1 fruit fly cellular context compared by ENCODE assay signal in genomic region chr3L:16896408-16896807, dm6.
A peak's percentile ranks its signal among the peaks of the same experiment; 100 is the strongest.
TF ChIP-seq lines count a peak whose summit lies in the region.

No protein-coding gene starts in this region.

TF ChIP-seq in whole organism, embryonic, 481 proteins besides CTCF, POLR2A, EP300 and RAD21 (continued from another document):
- TF ChIP-seq CG13624 (GFP tag; optimal IDR thresholded peaks at IDR 0.05; lab: Kevin White, UChicago) (no peak), CG34224 (GFP tag; IDR thresholded peaks at IDR 0.05; lab: Robert Waterston, UW; ENCODE audit: partially characterized antibody) (peak; percentile 42; the same call in 1 of the 3 replicates), NFAT (GFP tag; IDR thresholded peaks at IDR 0.05; lab: Robert Waterston, UW) (peak; percentile 28; the same call in 1 of the 2 replicates), otp (GFP tag; IDR thresholded peaks at IDR 0.05; lab: Robert Waterston, UW) (peak; percentile 16; the same call in 1 of the 3 replicates), ash1 (GFP tag; optimal IDR thresholded peaks at IDR 0.05; lab: Kevin White, UChicago) (no peak), CG6654 (GFP tag; optimal IDR thresholded peaks at IDR 0.05; lab: Kevin White, UChicago) (no peak), ERR (GFP tag; optimal IDR thresholded peaks at IDR 0.05; lab: Kevin White, UChicago) (no peak), CG11085 (GFP tag; IDR thresholded peaks at IDR 0.05; lab: Robert Waterston, UW) (no peak), tll (GFP tag; optimal IDR thresholded peaks at IDR 0.05; lab: Kevin White, UChicago) (no peak), toy (GFP tag; IDR thresholded peaks at IDR 0.05; lab: Robert Waterston, UW) (no peak), sima (GFP tag; optimal IDR thresholded peaks at IDR 0.05; lab: Kevin White, UChicago) (no peak), CG4707 (GFP tag; optimal IDR thresholded peaks at IDR 0.05; lab: Kevin White, UChicago) (peak; percentile 64), Mad (GFP tag; optimal IDR thresholded peaks at IDR 0.05; lab: Kevin White, UChicago) (no peak), gem (tag; optimal IDR thresholded peaks at IDR 0.05; lab: Kevin White, UChicago) (no peak), CG2120 (GFP tag; optimal IDR thresholded peaks at IDR 0.05; lab: Kevin White, UChicago) (peak; percentile 20), NC2β (GFP tag; optimal IDR thresholded peaks at IDR 0.05; lab: Kevin White, UChicago) (no peak), H15 (GFP tag; IDR thresholded peaks at IDR 0.05; lab: Robert Waterston, UW) (no peak), BEAF-32 (GFP tag; optimal IDR thresholded peaks at IDR 0.05; lab: Kevin White, UChicago) (peak; percentile 32), CkIIα-i1 (GFP tag; IDR thresholded peaks at IDR 0.05; lab: Robert Waterston, UW) (no peak), Deaf1 (tag; optimal IDR thresholded peaks at IDR 0.05; lab: Kevin White, UChicago) (peak; percentile 28), CG2199 (GFP tag; IDR thresholded peaks at IDR 0.05; lab: Robert Waterston, UW) (peak; percentile 81), Rfx (GFP tag; IDR thresholded peaks at IDR 0.05; lab: Robert Waterston, UW) (peak; percentile 33), CG17385 (GFP tag; optimal IDR thresholded peaks at IDR 0.05; lab: Kevin White, UChicago) (no peak), Mrtf (GFP tag; IDR thresholded peaks at IDR 0.05; lab: Robert Waterston, UW) (no peak), Stat92E (GFP tag; optimal IDR thresholded peaks at IDR 0.05; lab: Kevin White, UChicago) (no peak), nom (GFP tag; optimal IDR thresholded peaks at IDR 0.05; lab: Kevin White, UChicago) (no peak), ro (GFP tag; IDR thresholded peaks at IDR 0.05; lab: Robert Waterston, UW) (no peak), CG1233 (GFP tag; optimal IDR thresholded peaks at IDR 0.05; lab: Kevin White, UChicago) (no peak), fd102C (GFP tag; optimal IDR thresholded peaks at IDR 0.05; lab: Kevin White, UChicago) (no peak), CG10147 (GFP tag; optimal IDR thresholded peaks at IDR 0.05; lab: Kevin White, UChicago) (no peak), CG2678 (tag; optimal IDR thresholded peaks at IDR 0.05; lab: Kevin White, UChicago) (no peak), sob (GFP tag; IDR thresholded peaks at IDR 0.05; lab: Robert Waterston, UW) (peak; percentile 31; the same call in 1 of the 2 replicates), CG17802 (tag; optimal IDR thresholded peaks at IDR 0.05; lab: Kevin White, UChicago) (no peak), CG31388 (GFP tag; optimal IDR thresholded peaks at IDR 0.05; lab: Kevin White, UChicago) (no peak), Hmr (GFP tag; optimal IDR thresholded peaks at IDR 0.05; lab: Kevin White, UChicago) (peak; percentile 22), nerfin-2 (GFP tag; IDR thresholded peaks at IDR 0.05; lab: Robert Waterston, UW; ENCODE audit: partially characterized antibody) (no peak), D19B (GFP tag; optimal IDR thresholded peaks at IDR 0.05; lab: Kevin White, UChicago) (no peak), Atf3 (GFP tag; optimal IDR thresholded peaks at IDR 0.05; lab: Kevin White, UChicago) (no peak), CG12071 (GFP tag; optimal IDR thresholded peaks at IDR 0.05; lab: Kevin White, UChicago) (no peak), CG2889 (GFP tag; IDR thresholded peaks at IDR 0.05; lab: Robert Waterston, UW) (no peak), sd (tag; optimal IDR thresholded peaks at IDR 0.05; lab: Kevin White, UChicago) (no peak), CG17328 (GFP tag; IDR thresholded peaks at IDR 0.05; lab: Robert Waterston, UW) (no peak), CG2116 (GFP tag; optimal IDR thresholded peaks at IDR 0.05; lab: Kevin White, UChicago) (no peak), CG32532 (GFP tag; IDR thresholded peaks at IDR 0.05; lab: Robert Waterston, UW) (peak; percentile 66; the same call in 1 of the 2 replicates), CG10366 (GFP tag; IDR thresholded peaks at IDR 0.05; lab: Robert Waterston, UW) (0 out of 2 replicates have a peak, but pooled peaks have one; percentile 17), CG9932 (GFP tag; IDR thresholded peaks at IDR 0.05; lab: Robert Waterston, UW) (0 out of 2 replicates have a peak, but pooled peaks have one; percentile 7), Hmx (GFP tag; optimal IDR thresholded peaks at IDR 0.05; lab: Kevin White, UChicago) (no peak), ken (GFP tag; IDR thresholded peaks at IDR 0.05; lab: Robert Waterston, UW) (no peak), ci (GFP tag; IDR thresholded peaks at IDR 0.05; lab: Robert Waterston, UW) (no peak), CG3163 (GFP tag; optimal IDR thresholded peaks at IDR 0.05; lab: Kevin White, UChicago) (no peak), vnd (GFP tag; IDR thresholded peaks at IDR 0.05; lab: Robert Waterston, UW; ENCODE audit: partially characterized antibody) (no peak), NfI (GFP tag; optimal IDR thresholded peaks at IDR 0.05; lab: Kevin White, UChicago) (peak; percentile 28), knrl (GFP tag; IDR thresholded peaks at IDR 0.05; lab: Robert Waterston, UW; ENCODE audit: partially characterized antibody) (0 out of 3 replicates have a peak, but pooled peaks have one; percentile 27), Dek (tag; optimal IDR thresholded peaks at IDR 0.05; lab: Kevin White, UChicago) (no peak), CG3838 (GFP tag; optimal IDR thresholded peaks at IDR 0.05; lab: Kevin White, UChicago) (no peak), lmd (GFP tag; IDR thresholded peaks at IDR 0.05; lab: Robert Waterston, UW) (0 out of 2 replicates have a peak, but pooled peaks have one; percentile 14), Hsf (GFP tag; optimal IDR thresholded peaks at IDR 0.05; lab: Kevin White, UChicago) (peak; percentile 6), vvl (GFP tag; IDR thresholded peaks at IDR 0.05; lab: Robert Waterston, UW) (peak; percentile 31; the same call in 1 of the 2 replicates), Bteb2 (GFP tag; optimal IDR thresholded peaks at IDR 0.05; lab: Kevin White, UChicago) (no peak), hth (optimal IDR thresholded peaks at IDR 0.05; lab: Kevin White, UChicago) (no peak), CG9437 (GFP tag; optimal IDR thresholded peaks at IDR 0.05; lab: Kevin White, UChicago) (peak; percentile 6), CG7839 (tag; optimal IDR thresholded peaks at IDR 0.05; lab: Kevin White, UChicago) (no peak), pan (optimal IDR thresholded peaks at IDR 0.05; lab: Kevin White, UChicago) (no peak), pan (GFP tag; optimal IDR thresholded peaks at IDR 0.05 in 1 of 2, IDR thresholded peaks at IDR 0.05 in 1 of 2) (peak in 1 of 2 experiments; percentile 38), Fer1 (GFP tag; optimal IDR thresholded peaks at IDR 0.05; lab: Kevin White, UChicago) (no peak), CG13123 (GFP tag; optimal IDR thresholded peaks at IDR 0.05; lab: Kevin White, UChicago) (no peak), CG15073 (GFP tag; optimal IDR thresholded peaks at IDR 0.05; lab: Kevin White, UChicago) (no peak), scrt (GFP tag; optimal IDR thresholded peaks at IDR 0.05; lab: Kevin White, UChicago) (no peak), dmrt99B (tag; optimal IDR thresholded peaks at IDR 0.05; lab: Kevin White, UChicago) (no peak), CG31224 (GFP tag; IDR thresholded peaks at IDR 0.05; lab: Robert Waterston, UW) (no peak), CG11456 (GFP tag; IDR thresholded peaks at IDR 0.05; lab: Robert Waterston, UW) (peak; percentile 68; the same call in 1 of the 3 replicates), wdn (GFP tag; IDR thresholded peaks at IDR 0.05; lab: Robert Waterston, UW) (0 out of 2 replicates have a peak, but pooled peaks have one; percentile 28), slbo (GFP tag; IDR thresholded peaks at IDR 0.05; lab: Robert Waterston, UW) (peak; percentile 41), wor (GFP tag; IDR thresholded peaks at IDR 0.05; lab: Robert Waterston, UW) (no peak), CG12769 (tag; optimal IDR thresholded peaks at IDR 0.05; lab: Kevin White, UChicago) (peak; percentile 37), HLH4C (GFP tag; IDR thresholded peaks at IDR 0.05; lab: Robert Waterston, UW; ENCODE audit: partially characterized antibody) (no peak), pum (GFP tag; optimal IDR thresholded peaks at IDR 0.05; lab: Kevin White, UChicago) (no peak), CG14710 (tag; optimal IDR thresholded peaks at IDR 0.05; lab: Kevin White, UChicago) (no peak), CG6854 (GFP tag; optimal IDR thresholded peaks at IDR 0.05; lab: Kevin White, UChicago) (no peak), Camta (GFP tag; optimal IDR thresholded peaks at IDR 0.05; lab: Kevin White, UChicago) (no peak), HHEX (GFP tag; optimal IDR thresholded peaks at IDR 0.05; lab: Kevin White, UChicago) (no peak), pzg (GFP tag; optimal IDR thresholded peaks at IDR 0.05; lab: Kevin White, UChicago) (peak; percentile 7), CG12236 (GFP tag; optimal IDR thresholded peaks at IDR 0.05; lab: Kevin White, UChicago) (no peak), al (GFP tag; IDR thresholded peaks at IDR 0.05; lab: Robert Waterston, UW) (no peak), Oli (tag; optimal IDR thresholded peaks at IDR 0.05; lab: Kevin White, UChicago) (no peak), CG10959 (GFP tag; IDR thresholded peaks at IDR 0.05; lab: Robert Waterston, UW) (no peak), CG6813 (GFP tag; optimal IDR thresholded peaks at IDR 0.05; lab: Kevin White, UChicago) (no peak), CG3847 (GFP tag; IDR thresholded peaks at IDR 0.05; lab: Robert Waterston, UW) (0 out of 2 replicates have a peak, but pooled peaks have one; percentile 9), CG6689 (GFP tag; IDR thresholded peaks at IDR 0.05; lab: Robert Waterston, UW) (peak; percentile 24; the same call in 1 of the 2 replicates), CG12942 (GFP tag; optimal IDR thresholded peaks at IDR 0.05; lab: Kevin White, UChicago) (no peak), btn (GFP tag; optimal IDR thresholded peaks at IDR 0.05; lab: Kevin White, UChicago) (no peak), Eip74EF (GFP tag; optimal IDR thresholded peaks at IDR 0.05; lab: Kevin White, UChicago) (no peak)
